Worm (Caenorhabditis elegans): ENCODE results near the gene D1014.7.

- TF ChIP-seq nhr-28 (tag; optimal IDR thresholded peaks at IDR 0.05) = no peak
- TF ChIP-seq tbx-2 (tag; optimal IDR thresholded peaks at IDR 0.05) = no peak
- TF ChIP-seq mdl-1 (tag; optimal IDR thresholded peaks at IDR 0.05) = no peak
- TF ChIP-seq nhr-71 (tag; optimal IDR thresholded peaks at IDR 0.05) = no peak
- no peak for TF ChIP-seq zag-1 (tag; optimal IDR thresholded peaks at IDR 0.05)
- no peak for TF ChIP-seq irx-1 (tag; optimal IDR thresholded peaks at IDR 0.05)
- TF ChIP-seq ets-5 (GFP tag; IDR thresholded peaks at IDR 0.05) = no peak
Observed at ce11 chrV:8092385-8092784, 25.7 kb upstream of the D1014.7 start, which contains the start of gene str-129.
